Fruit fly (Drosophila melanogaster) whole organism, embryonic: Measurements from ENCODE around the gene CG33230.

Source experiments
- Atf3 ChIP-seq: fragments of 200-800 bp; sonication (Bioruptor generic); optimal IDR thresholded peaks from 3 replicates; lab custom pipeline; 2016; ENCODE audit warnings: missing biosample characterization, missing genetic modification characterization
- Atf6 ChIP-seq: fragments of 200-800 bp; sonication (Bioruptor generic); IDR thresholded peaks from 2 replicates; pipeline ENCODE4 v1.3.6; 2022; ENCODE audit warnings: missing biosample characterization, missing genetic modification characterization
- Blimp-1 ChIP-seq: fragments of 200-800 bp; sonication (Bioruptor generic); optimal IDR thresholded peaks from 3 replicates; lab custom pipeline; 2018; ENCODE audit warnings: missing biosample characterization, missing genetic modification characterization, mild to moderate bottlenecking, moderate library complexity, missing genetic modification reagents
- CG10267 ChIP-seq: fragments of 200-800 bp; sonication (Bioruptor generic); optimal IDR thresholded peaks from 2 replicates; lab custom pipeline; 2018; ENCODE audit warnings: missing biosample characterization, mild to moderate bottlenecking, missing genetic modification characterization, moderate library complexity
- CG10543 ChIP-seq: fragments of 200-800 bp; sonication (Bioruptor generic); optimal IDR thresholded peaks from 3 replicates; lab custom pipeline; 2017; ENCODE audit warnings: missing biosample characterization, mild to moderate bottlenecking, missing genetic modification characterization, moderate library complexity
- CG11695 ChIP-seq: fragments of 200-800 bp; sonication (Bioruptor generic); IDR thresholded peaks from 3 replicates; pipeline ENCODE4 v1.3.6; 2022; ENCODE audit warnings: missing biosample characterization, missing genetic modification characterization
- CG12071 ChIP-seq: fragments of 200-800 bp; sonication (Bioruptor generic); optimal IDR thresholded peaks from 3 replicates; lab custom pipeline; 2018; ENCODE audit warnings: missing biosample characterization, mild to moderate bottlenecking, missing genetic modification characterization
- CG12104 ChIP-seq: fragments of 200-800 bp; sonication (Bioruptor generic); optimal IDR thresholded peaks from 3 replicates; lab custom pipeline; 2016; ENCODE audit warnings: missing biosample characterization, missing genetic modification characterization
- CG12299 ChIP-seq: fragments of 200-800 bp; sonication (Bioruptor generic); optimal IDR thresholded peaks from 2 replicates; lab custom pipeline; 2018; ENCODE audit warnings: missing biosample characterization, mild to moderate bottlenecking, missing genetic modification characterization
- CG12942 ChIP-seq: fragments of 200-800 bp; sonication (Bioruptor generic); optimal IDR thresholded peaks from 3 replicates; lab custom pipeline; 2016; ENCODE audit warnings: missing biosample characterization, missing genetic modification characterization
- CG13287 ChIP-seq: fragments of 200-800 bp; sonication (Bioruptor generic); IDR thresholded peaks from 2 replicates; pipeline ENCODE4 v1.3.6; 2022; ENCODE audit warnings: missing biosample characterization, missing genetic modification characterization; ENCODE audit not compliant: partially characterized antibody
- CG14441 ChIP-seq: fragments of 200-800 bp; sonication (Bioruptor generic); IDR thresholded peaks from 2 replicates; pipeline ENCODE4 v1.3.6; 2022; ENCODE audit warnings: missing biosample characterization, missing genetic modification characterization
- CG15479 ChIP-seq: fragments of 200-800 bp; sonication (Bioruptor generic); optimal IDR thresholded peaks from 3 replicates; lab custom pipeline; 2019; ENCODE audit warnings: missing biosample characterization, mild to moderate bottlenecking, missing genetic modification characterization, moderate library complexity
- CG15601 ChIP-seq: fragments of 200-800 bp; sonication (Bioruptor generic); optimal IDR thresholded peaks from 3 replicates; lab custom pipeline; 2019; ENCODE audit warnings: missing biosample characterization, mild to moderate bottlenecking, missing genetic modification characterization, moderate library complexity
- CG18599 ChIP-seq: fragments of 200-800 bp; sonication (Bioruptor generic); optimal IDR thresholded peaks from 3 replicates; lab custom pipeline; 2017; ENCODE audit warnings: missing biosample characterization, missing genetic modification characterization, mild to moderate bottlenecking, moderate library complexity, missing genetic modification reagents
- CG2875 ChIP-seq: fragments of 200-800 bp; sonication (Bioruptor generic); optimal IDR thresholded peaks from 2 replicates; lab custom pipeline; 2017; ENCODE audit warnings: missing biosample characterization, mild to moderate bottlenecking, missing genetic modification characterization, missing genetic modification reagents
- CG30431 ChIP-seq: fragments of 200-800 bp; sonication (Bioruptor generic); optimal IDR thresholded peaks from 2 replicates; lab custom pipeline; 2017; ENCODE audit warnings: missing biosample characterization, missing genetic modification characterization
- CG31224 ChIP-seq: fragments of 200-800 bp; sonication (Bioruptor generic); IDR thresholded peaks from 2 replicates; pipeline ENCODE4 v1.3.6; 2022; ENCODE audit warnings: missing biosample characterization, missing genetic modification characterization
- CG3281 ChIP-seq: fragments of 200-800 bp; sonication (Bioruptor generic); optimal IDR thresholded peaks from 3 replicates; lab custom pipeline; 2017; ENCODE audit warnings: missing biosample characterization, mild to moderate bottlenecking, missing genetic modification characterization
- CG4282 ChIP-seq: fragments of 200-800 bp; sonication (Bioruptor generic); optimal IDR thresholded peaks from 2 replicates; lab custom pipeline; 2016; ENCODE audit warnings: missing biosample characterization, missing genetic modification characterization
- CG4707 ChIP-seq: fragments of 200-800 bp; sonication (Bioruptor generic); optimal IDR thresholded peaks from 2 replicates; lab custom pipeline; 2018; ENCODE audit warnings: missing biosample characterization, mild to moderate bottlenecking, missing genetic modification characterization, moderate library complexity
- CG6683 ChIP-seq: fragments of 200-800 bp; sonication (Bioruptor generic); optimal IDR thresholded peaks from 2 replicates; lab custom pipeline; 2017; ENCODE audit warnings: missing biosample characterization, mild to moderate bottlenecking, missing genetic modification characterization, missing genetic modification reagents
- CG6765 ChIP-seq: fragments of 200-800 bp; sonication (Bioruptor generic); optimal IDR thresholded peaks from 3 replicates; lab custom pipeline; 2017; ENCODE audit warnings: missing biosample characterization, mild to moderate bottlenecking, missing genetic modification characterization
- ERR ChIP-seq: fragments of 200-800 bp; sonication (Bioruptor generic); optimal IDR thresholded peaks from 2 replicates; lab custom pipeline; 2016; ENCODE audit warnings: missing biosample characterization, missing genetic modification characterization
- HLH4C ChIP-seq: fragments of 200-800 bp; sonication (Bioruptor generic); IDR thresholded peaks from 3 replicates; pipeline ENCODE4 v1.3.6; 2022; ENCODE audit warnings: missing biosample characterization, missing genetic modification characterization; ENCODE audit not compliant: partially characterized antibody
- Hr3 ChIP-seq: fragments of 200-800 bp; sonication (Bioruptor generic); optimal IDR thresholded peaks from 3 replicates; lab custom pipeline; 2016; ENCODE audit warnings: missing biosample characterization, missing genetic modification characterization
- Hr51 ChIP-seq, 2 experiments: fragments of 200-800 bp; sonication (Bioruptor generic); optimal IDR thresholded peaks; 2 replicates in 1 of 2; 3 replicates in 1 of 2; lab custom pipeline; 2016 to 2018; ENCODE audit warnings: missing biosample characterization in 2 of 2, missing genetic modification characterization in 2 of 2, mild to moderate bottlenecking in 1 of 2, moderate library complexity in 1 of 2
- Max ChIP-seq: fragments of 200-800 bp; sonication (Bioruptor generic); optimal IDR thresholded peaks from 2 replicates; lab custom pipeline; 2016; ENCODE audit warnings: missing biosample characterization, mild to moderate bottlenecking, missing genetic modification characterization
- Rx ChIP-seq: fragments of 200-800 bp; sonication (Bioruptor generic); IDR thresholded peaks from 2 replicates; pipeline ENCODE4 v1.3.6; 2022; ENCODE audit warnings: missing biosample characterization, missing genetic modification characterization
- Trl ChIP-seq, 3 experiments: fragments of >200 bp in 2 of 3; fragments of 200-800 bp in 1 of 3; sonication (Bioruptor generic) in 1 of 3; optimal IDR thresholded peaks; 2 replicates in 1 of 3; 3 replicates in 2 of 3; lab custom pipeline; 2016 to 2017; ENCODE audit warnings: missing biosample characterization in 1 of 3, missing genetic modification characterization in 1 of 3
- ara ChIP-seq: fragments of 200-800 bp; sonication (Bioruptor generic); IDR thresholded peaks from 2 replicates; pipeline ENCODE4 v1.3.6; 2022; ENCODE audit warnings: missing biosample characterization, missing genetic modification characterization
- bigmax ChIP-seq: fragments of 200-800 bp; sonication (Bioruptor generic); optimal IDR thresholded peaks from 2 replicates; lab custom pipeline; 2018; ENCODE audit warnings: missing biosample characterization, mild to moderate bottlenecking, missing genetic modification characterization
- br ChIP-seq: fragments of >200 bp; optimal IDR thresholded peaks from 2 replicates; lab custom pipeline; 2017
- btn ChIP-seq: fragments of 200-800 bp; sonication (Bioruptor generic); optimal IDR thresholded peaks from 2 replicates; lab custom pipeline; 2016; ENCODE audit warnings: missing biosample characterization, missing genetic modification characterization
- crol ChIP-seq: fragments of 200-800 bp; sonication (Bioruptor generic); IDR thresholded peaks from 2 replicates; pipeline ENCODE4 v1.3.6; 2022; ENCODE audit warnings: missing biosample characterization, missing genetic modification characterization
- en ChIP-seq: fragments of 200-800 bp; sonication (Bioruptor generic); optimal IDR thresholded peaks from 2 replicates; lab custom pipeline; 2016; ENCODE audit warnings: missing biosample characterization, missing genetic modification characterization
- ftz-f1 ChIP-seq: fragments of 200-800 bp; sonication (Bioruptor generic); optimal IDR thresholded peaks from 2 replicates; lab custom pipeline; 2016; ENCODE audit warnings: missing biosample characterization, missing genetic modification characterization
- gcm2 ChIP-seq: fragments of 200-800 bp; sonication (Bioruptor generic); optimal IDR thresholded peaks from 2 replicates; lab custom pipeline; 2016; ENCODE audit warnings: missing biosample characterization, missing genetic modification characterization
- h ChIP-seq: fragments of >200 bp; optimal IDR thresholded peaks from 2 replicates; lab custom pipeline; 2017
- pnt ChIP-seq: fragments of 200-800 bp; sonication (Bioruptor generic); optimal IDR thresholded peaks from 3 replicates; lab custom pipeline; 2016; ENCODE audit warnings: missing biosample characterization, missing genetic modification characterization
- run ChIP-seq: fragments of 200-800 bp; sonication (Bioruptor generic); optimal IDR thresholded peaks from 3 replicates; lab custom pipeline; 2018; ENCODE audit warnings: missing biosample characterization, mild to moderate bottlenecking, missing genetic modification characterization
- seq ChIP-seq: fragments of 200-800 bp; sonication (Bioruptor generic); IDR thresholded peaks from 2 replicates; pipeline ENCODE4 v1.3.6; 2022; ENCODE audit warnings: missing biosample characterization, missing genetic modification characterization
- sim ChIP-seq: fragments of 200-800 bp; sonication (Bioruptor generic); IDR thresholded peaks from 2 replicates; pipeline ENCODE4 v1.3.6; 2022; ENCODE audit warnings: missing biosample characterization, missing genetic modification characterization
- sima ChIP-seq: fragments of 200-800 bp; sonication (Bioruptor generic); optimal IDR thresholded peaks from 2 replicates; lab custom pipeline; 2016; ENCODE audit warnings: missing biosample characterization, missing genetic modification characterization
- ssp ChIP-seq: fragments of 200-800 bp; sonication (Bioruptor generic); IDR thresholded peaks from 2 replicates; pipeline ENCODE4 v1.3.6; 2022; ENCODE audit warnings: missing biosample characterization, missing genetic modification characterization
- tup ChIP-seq: fragments of 200-800 bp; sonication (Bioruptor generic); optimal IDR thresholded peaks from 2 replicates; lab custom pipeline; 2016; ENCODE audit warnings: missing biosample characterization, mild to moderate bottlenecking, missing genetic modification characterization, moderate library complexity
- vnd ChIP-seq: fragments of 200-800 bp; sonication (Bioruptor generic); IDR thresholded peaks from 3 replicates; pipeline ENCODE4 v1.3.6; 2022; ENCODE audit warnings: missing biosample characterization, missing genetic modification characterization; ENCODE audit not compliant: partially characterized antibody
- zen2 ChIP-seq: fragments of 200-800 bp; sonication (Bioruptor generic); IDR thresholded peaks from 3 replicates; pipeline ENCODE4 v1.3.6; 2022; ENCODE audit warnings: missing biosample characterization, missing genetic modification characterization; ENCODE audit not compliant: partially characterized antibody

The CG33230 gene

dm6 chr3L:1579169-1579853, 38.9 kb upstream of the CG33230 start (continued):
- TF ChIP-seq Max (GFP tag; lab: Kevin White, UChicago) (no peak), CG3281 (GFP tag; lab: Kevin White, UChicago) (peak; percentile 52), CG15601 (tag; lab: Kevin White, UChicago) (peak; percentile 83), CG30431 (GFP tag; lab: Kevin White, UChicago) (peak; percentile 59), ftz-f1 (GFP tag; lab: Kevin White, UChicago) (no peak), run (tag; lab: Kevin White, UChicago) (peak; percentile 43), CG4282 (GFP tag; lab: Kevin White, UChicago) (peak; percentile 31), br (lab: Kevin White, UChicago) (no peak), tup (peak; percentile 25), pnt (GFP tag; lab: Kevin White, UChicago) (peak; percentile 61), Atf3 (peak; percentile 7), gcm2 (GFP tag; lab: Kevin White, UChicago) (peak; percentile 1), CG12942 (GFP tag; lab: Kevin White, UChicago) (peak; percentile 43), CG12299 (tag; lab: Kevin White, UChicago) (peak; percentile 51), CG15479 (GFP tag; lab: Kevin White, UChicago) (peak; percentile 80), Blimp-1 (GFP tag; lab: Kevin White, UChicago) (peak; percentile 92), ara (GFP tag; lab: Robert Waterston, UW) (peak; percentile 84), CG12104 (peak; percentile 63), CG31224 (GFP tag; lab: Robert Waterston, UW) (no peak), Atf6 (peak; percentile 51; the same call in 1 of the 2 replicates), CG10543 (GFP tag; lab: Kevin White, UChicago) (peak; percentile 48), bigmax (GFP tag; lab: Kevin White, UChicago) (peak; percentile 1), CG10267 (peak; percentile 44), CG4707 (peak; percentile 61), Hr51 (GFP tag; optimal IDR thresholded peaks at IDR 0.05; lab: Kevin White, UChicago) (peak in 1 of 2 experiments; percentile 67), en (peak; percentile 8), sima (GFP tag; lab: Kevin White, UChicago) (peak; percentile 54), CG2875 (peak; percentile 88), seq (GFP tag; lab: Robert Waterston, UW) (peak; percentile 7; the same call in 1 of the 2 replicates), crol (GFP tag; lab: Robert Waterston, UW) (peak; percentile 90), Hr3 (GFP tag; lab: Kevin White, UChicago) (peak; percentile 18), h (lab: Kevin White, UChicago) (no peak), zen2 (GFP tag; lab: Robert Waterston, UW) (no peak), btn (GFP tag; lab: Kevin White, UChicago) (peak; percentile 60), CG13287 (GFP tag; lab: Robert Waterston, UW) (no peak), CG11695 (GFP tag; lab: Robert Waterston, UW) (peak; percentile 55), CG12071 (peak; percentile 82), ERR (GFP tag; lab: Kevin White, UChicago) (no peak), CG14441 (GFP tag; lab: Robert Waterston, UW) (no peak; the same call in 1 of the 2 replicates), Rx (GFP tag; lab: Robert Waterston, UW) (no peak; the same call in 1 of the 2 replicates), CG6683 (GFP tag; lab: Kevin White, UChicago) (peak; percentile 48), sim (GFP tag; lab: Robert Waterston, UW) (no peak), vnd (GFP tag; lab: Robert Waterston, UW) (no peak), ssp (GFP tag; lab: Robert Waterston, UW) (0 out of 2 replicates have a peak, but pooled peaks have one; percentile 29), HLH4C (no peak), Trl (optimal IDR thresholded peaks at IDR 0.05; lab: Kevin White, UChicago) (no peak), Trl (GFP tag; optimal IDR thresholded peaks at IDR 0.05; lab: Kevin White, UChicago) (peak; percentile 69), CG6765 (GFP tag; lab: Kevin White, UChicago) (peak; percentile 71), CG18599 (GFP tag; lab: Kevin White, UChicago) (peak; percentile 72)
